Worm (Caenorhabditis elegans) whole organism, L3 larva: ENCODE data around the gene Y17D7B.3.

Experiments
- aly-2 ChIP-seq: fragments of 150-350 bp; optimal IDR thresholded peaks from 2 replicates; lab custom pipeline; 2014; ENCODE audit warnings: missing biosample characterization, missing genetic modification characterization
- ama-1 ChIP-seq: fragments of 150-350 bp; optimal IDR thresholded peaks from 2 replicates; lab custom pipeline; 2018
- egl-27 ChIP-seq: sonication (generic microtip); optimal IDR thresholded peaks from 4 replicates; lab custom pipeline; 2017; ENCODE audit warnings: missing biosample characterization, missing genetic modification reagents, missing genetic modification characterization
- lin-39 ChIP-seq: fragments of 150-350 bp; optimal IDR thresholded peaks from 2 replicates; lab custom pipeline; 2018; ENCODE audit warnings: missing biosample characterization, missing genetic modification reagents, missing genetic modification characterization
- mml-1 ChIP-seq: fragments of 150-350 bp; sonication (generic microtip); optimal IDR thresholded peaks from 3 replicates; lab custom pipeline; 2014; ENCODE audit warnings: missing biosample characterization, missing genetic modification characterization
- nhr-11 ChIP-seq: fragments of 150-350 bp; optimal IDR thresholded peaks from 2 replicates; lab custom pipeline; 2014; ENCODE audit warnings: missing biosample characterization, missing genetic modification characterization
- nhr-12 ChIP-seq: fragments of 150-350 bp; optimal IDR thresholded peaks from 2 replicates; lab custom pipeline; 2014; ENCODE audit warnings: missing biosample characterization, missing genetic modification characterization
- nhr-23 ChIP-seq: fragments of 150-350 bp; optimal IDR thresholded peaks from 2 replicates; lab custom pipeline; 2014; ENCODE audit warnings: missing biosample characterization, missing genetic modification reagents, missing genetic modification characterization
- nhr-237 ChIP-seq: fragments of 150-350 bp; optimal IDR thresholded peaks from 2 replicates; lab custom pipeline; 2014; ENCODE audit warnings: missing biosample characterization, missing genetic modification characterization
- nhr-43 ChIP-seq: sonication (generic microtip); optimal IDR thresholded peaks from 2 replicates; lab custom pipeline; 2016; ENCODE audit warnings: mild to moderate bottlenecking, missing genetic modification characterization, missing compliant biosample characterization; ENCODE audit not compliant: poor library complexity, severe bottlenecking
- nhr-77 ChIP-seq: fragments of 150-350 bp; optimal IDR thresholded peaks from 2 replicates; lab custom pipeline; 2014; ENCODE audit warnings: missing biosample characterization, missing genetic modification characterization
- pqm-1 ChIP-seq: fragments of 150-350 bp; optimal IDR thresholded peaks from 2 replicates; lab custom pipeline; 2017; ENCODE audit warnings: missing biosample characterization, missing genetic modification characterization, inconsistent platforms
- skn-1 ChIP-seq: fragments of 150-350 bp; optimal IDR thresholded peaks from 2 replicates; lab custom pipeline; 2014; ENCODE audit warnings: missing biosample characterization, missing genetic modification characterization
- ztf-4 ChIP-seq: fragments of 150-350 bp; optimal IDR thresholded peaks from 2 replicates; lab custom pipeline; 2014; ENCODE audit warnings: missing biosample characterization, missing genetic modification characterization

DNA sequence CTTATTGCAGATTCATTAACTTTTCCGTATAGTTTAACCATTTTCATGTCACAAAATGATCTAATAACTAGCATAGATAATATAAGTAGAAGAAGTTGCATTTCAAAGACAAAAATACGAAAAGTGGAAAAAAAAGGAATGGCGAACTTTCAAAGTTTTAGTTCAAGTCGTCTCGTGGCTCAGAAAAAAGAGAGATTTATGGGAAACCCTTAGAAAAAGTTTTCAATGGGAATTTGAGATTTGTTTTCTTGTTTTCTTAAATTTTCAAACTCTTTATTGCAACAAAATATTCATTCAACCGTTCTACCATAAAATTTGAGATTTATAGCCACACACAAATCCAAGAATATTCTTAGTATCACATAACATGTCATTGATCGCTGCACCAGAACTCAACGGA is 44.5 kb downstream of the Y17D7B.3 start, which contains the start of gene clec-250:
- TF ChIP-seq nhr-237 (tag; lab: Kevin White, UChicago) (no peak), nhr-12 (no peak), aly-2 (no peak), nhr-77 (tag; lab: Kevin White, UChicago) (no peak), nhr-11 (no peak), nhr-23 (tag; lab: Kevin White, UChicago) (no peak), nhr-43 (no peak), pqm-1 (tag; lab: Kevin White, UChicago) (no peak), ztf-4 (tag; lab: Kevin White, UChicago) (no peak), mml-1 (tag; lab: Kevin White, UChicago) (no peak), lin-39 (no peak), egl-27 (tag; lab: Kevin White, UChicago) (no peak), skn-1 (no peak), ama-1 (no peak)
